Worm (Caenorhabditis elegans): ENCODE measurements around the gene Y51A2B.4.

DNA sequence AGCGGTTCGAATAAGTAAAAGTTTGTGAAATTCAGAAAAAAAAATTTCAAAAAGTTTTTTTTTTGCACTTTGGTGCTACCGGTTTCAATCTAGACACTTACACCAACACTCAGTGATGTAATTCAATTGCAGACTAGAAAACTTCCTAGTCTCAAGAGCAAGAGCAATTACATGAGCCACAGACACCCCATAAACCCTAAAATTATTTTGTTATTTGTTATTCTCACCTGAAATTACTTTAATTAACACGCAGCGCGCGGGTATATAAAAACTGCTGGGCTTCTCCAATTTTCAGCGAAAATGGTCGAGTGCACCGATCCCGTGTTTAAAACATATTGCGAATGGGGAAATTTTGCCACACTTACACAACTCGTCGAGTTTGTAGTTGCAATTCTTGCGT, 37.3 kb upstream of the Y51A2B.4 start, which contains the start of gene srw-83:
- TF ChIP-seq ceh-9 (tag; optimal IDR thresholded peaks at IDR 0.05), result no peak
- TF ChIP-seq egl-27 (tag; optimal IDR thresholded peaks at IDR 0.05), result no peak
- TF ChIP-seq ztf-11 (tag; optimal IDR thresholded peaks at IDR 0.05), result no peak
- no peak for TF ChIP-seq nhr-11 (tag; optimal IDR thresholded peaks at IDR 0.05)
- TF ChIP-seq elt-2 (tag; optimal IDR thresholded peaks at IDR 0.05), result no peak
- no peak for TF ChIP-seq aly-2 (tag; optimal IDR thresholded peaks at IDR 0.05)
- TF ChIP-seq nhr-237 (tag; optimal IDR thresholded peaks at IDR 0.05), result no peak
- no peak for TF ChIP-seq lin-15B (tag; optimal IDR thresholded peaks at IDR 0.05)
- no peak for TF ChIP-seq tbx-2 (tag; optimal IDR thresholded peaks at IDR 0.05)
- no peak for TF ChIP-seq ceh-82 (tag; optimal IDR thresholded peaks at IDR 0.05)
- TF ChIP-seq fos-1 (tag; optimal IDR thresholded peaks at IDR 0.05), result no peak
- TF ChIP-seq daf-12 (tag; optimal IDR thresholded peaks at IDR 0.05), result no peak
- TF ChIP-seq nhr-77 (tag; optimal IDR thresholded peaks at IDR 0.05), result no peak
- no peak for TF ChIP-seq nhr-23 (tag; optimal IDR thresholded peaks at IDR 0.05)

Data from whole organism, L3 larva.